Fruit fly (Drosophila melanogaster) whole organism, adult: ENCODE measurements around the gene lgs.

Experiments
- CG11617 ChIP-seq: fragments of 200-800 bp; sonication (Bioruptor generic); optimal IDR thresholded peaks from 2 replicates; lab custom pipeline; 2017; ENCODE audit warnings: mild to moderate bottlenecking, missing biosample characterization, missing genetic modification reagents, missing genetic modification characterization
- CG12768 ChIP-seq: fragments of 200-800 bp; sonication (Bioruptor generic); optimal IDR thresholded peaks from 2 replicates; lab custom pipeline; 2017; ENCODE audit warnings: missing biosample characterization, missing genetic modification characterization, mild to moderate bottlenecking, moderate library complexity, missing genetic modification reagents
- CG14711 ChIP-seq: fragments of 200-800 bp; sonication (Bioruptor generic); optimal IDR thresholded peaks from 2 replicates; lab custom pipeline; 2018; ENCODE audit warnings: missing biosample characterization, mild to moderate bottlenecking, missing genetic modification characterization, moderate library complexity
- CG1620 ChIP-seq: fragments of 200-800 bp; sonication (Bioruptor generic); optimal IDR thresholded peaks from 2 replicates; lab custom pipeline; 2016; ENCODE audit warnings: missing biosample characterization, missing genetic modification characterization
- CG33017 ChIP-seq: fragments of 200-800 bp; sonication (Bioruptor generic); optimal IDR thresholded peaks from 2 replicates; lab custom pipeline; 2018; ENCODE audit warnings: missing biosample characterization, mild to moderate bottlenecking, missing genetic modification characterization, moderate library complexity
- CG5204 ChIP-seq: fragments of 200-800 bp; sonication (Bioruptor generic); optimal IDR thresholded peaks from 2 replicates; lab custom pipeline; 2016; ENCODE audit warnings: missing biosample characterization, missing genetic modification characterization
- CG7045 ChIP-seq: fragments of 200-800 bp; sonication (Bioruptor generic); optimal IDR thresholded peaks from 2 replicates; lab custom pipeline; 2017; ENCODE audit warnings: missing biosample characterization, mild to moderate bottlenecking, missing genetic modification characterization
- CG7101 ChIP-seq: fragments of 200-800 bp; sonication (Bioruptor generic); optimal IDR thresholded peaks from 2 replicates; lab custom pipeline; 2018; ENCODE audit warnings: missing biosample characterization, mild to moderate bottlenecking, missing genetic modification characterization, moderate library complexity
- Clk ChIP-seq: fragments of 200-800 bp; sonication (Bioruptor generic); optimal IDR thresholded peaks from 2 replicates; lab custom pipeline; 2017; ENCODE audit warnings: missing biosample characterization, missing genetic modification characterization
- Crg-1 ChIP-seq: fragments of 200-800 bp; sonication (Bioruptor generic); optimal IDR thresholded peaks from 2 replicates; lab custom pipeline; 2016; ENCODE audit warnings: missing biosample characterization, missing genetic modification characterization
- Hr96 ChIP-seq: fragments of 200-800 bp; sonication (Bioruptor generic); optimal IDR thresholded peaks from 2 replicates; lab custom pipeline; 2016; ENCODE audit warnings: missing biosample characterization, missing genetic modification characterization
- Mnt ChIP-seq: fragments of 200-800 bp; sonication (Bioruptor generic); optimal IDR thresholded peaks from 2 replicates; lab custom pipeline; 2016; ENCODE audit warnings: missing biosample characterization, mild to moderate bottlenecking, missing genetic modification characterization
- bab1 ChIP-seq: fragments of 200-800 bp; sonication (Bioruptor generic); optimal IDR thresholded peaks from 3 replicates; lab custom pipeline; 2019; ENCODE audit warnings: missing biosample characterization, mild to moderate bottlenecking, missing genetic modification characterization, moderate library complexity
- cic ChIP-seq: fragments of 200-800 bp; sonication (Bioruptor generic); optimal IDR thresholded peaks from 2 replicates; lab custom pipeline; 2017; ENCODE audit warnings: missing biosample characterization, mild to moderate bottlenecking, missing genetic modification characterization, moderate library complexity
- cnc ChIP-seq, 2 experiments: fragments of >200 bp; optimal IDR thresholded peaks; 2 replicates each; lab custom pipeline; 2017
- kay ChIP-seq: fragments of 200-800 bp; sonication (Bioruptor generic); peaks from one replicate; lab custom pipeline; 2016; ENCODE audit warnings: missing biosample characterization, missing genetic modification characterization, borderline replicate concordance
- ovo ChIP-seq: fragments of 200-800 bp; sonication (Bioruptor generic); optimal IDR thresholded peaks from 2 replicates; lab custom pipeline; 2016; ENCODE audit warnings: missing biosample characterization, missing genetic modification characterization
- pad ChIP-seq: fragments of 200-800 bp; sonication (Bioruptor generic); optimal IDR thresholded peaks from 3 replicates; lab custom pipeline; 2017; ENCODE audit warnings: missing biosample characterization, missing genetic modification characterization, mild to moderate bottlenecking, moderate library complexity, missing genetic modification reagents
- tj ChIP-seq: fragments of 200-800 bp; sonication (Bioruptor generic); optimal IDR thresholded peaks from 3 replicates; lab custom pipeline; 2017; ENCODE audit warnings: missing biosample characterization, mild to moderate bottlenecking, missing genetic modification characterization, moderate library complexity
- toe ChIP-seq: fragments of 200-800 bp; sonication (Bioruptor generic); optimal IDR thresholded peaks from 2 replicates; lab custom pipeline; 2016; ENCODE audit warnings: missing biosample characterization, missing genetic modification characterization

The lgs gene

DNA sequence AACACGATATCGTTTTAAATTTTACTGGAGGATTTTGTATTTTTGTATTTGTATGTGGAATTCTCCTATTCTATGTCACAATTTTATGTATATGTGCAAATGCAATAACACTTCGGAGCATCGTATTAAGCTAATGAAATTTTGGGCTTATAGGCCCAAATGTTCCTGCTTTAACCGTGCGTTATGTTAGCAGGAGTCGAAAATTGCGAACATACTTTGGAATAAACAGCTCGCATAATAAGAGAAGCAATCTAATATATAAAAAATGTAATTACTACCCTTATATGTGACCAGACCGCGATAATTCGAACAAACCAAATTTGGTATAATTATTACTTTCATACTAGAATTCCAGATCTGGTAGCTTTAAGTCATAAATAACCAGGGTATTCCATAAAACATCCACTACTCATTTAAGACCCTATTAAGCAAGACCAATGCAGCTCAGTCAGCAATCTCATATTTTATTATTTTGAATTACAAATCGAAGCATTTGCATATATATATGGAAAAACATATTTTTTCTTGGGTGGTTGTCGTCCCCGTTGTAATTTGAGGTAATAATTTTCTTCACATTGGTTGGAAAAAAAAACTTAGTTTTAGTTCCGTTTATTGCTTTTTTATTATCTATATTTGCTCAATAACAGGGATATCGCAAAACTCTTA lies at the start of gene lgs:
Gene lgs (minus strand): TSS at position 320 of the 666 bp plus-strand sequence.
- peak; percentile 44 for TF ChIP-seq tj (GFP tag; lab: Kevin White, UChicago)
- no peak for TF ChIP-seq CG12768 (GFP tag; lab: Kevin White, UChicago)
- no peak for TF ChIP-seq cnc (optimal IDR thresholded peaks at IDR 0.05; lab: Kevin White, UChicago)
- TF ChIP-seq Hr96, result no peak
- TF ChIP-seq CG33017 (tag; lab: Kevin White, UChicago), result no peak
- no peak for TF ChIP-seq CG11617 (GFP tag; lab: Kevin White, UChicago)
- no peak for TF ChIP-seq toe (GFP tag; lab: Kevin White, UChicago)
- TF ChIP-seq ovo (GFP tag; lab: Kevin White, UChicago), result no peak
- TF ChIP-seq bab1 (GFP tag; lab: Kevin White, UChicago), result peak; percentile 36
- TF ChIP-seq CG1620 (GFP tag; lab: Kevin White, UChicago), result peak; percentile 23
- TF ChIP-seq pad, result no peak
- peak; percentile 20 for TF ChIP-seq CG7101 (tag; lab: Kevin White, UChicago)
- no peak for TF ChIP-seq cic
- TF ChIP-seq Clk, result no peak
- TF ChIP-seq Mnt, result no peak

DNA sequence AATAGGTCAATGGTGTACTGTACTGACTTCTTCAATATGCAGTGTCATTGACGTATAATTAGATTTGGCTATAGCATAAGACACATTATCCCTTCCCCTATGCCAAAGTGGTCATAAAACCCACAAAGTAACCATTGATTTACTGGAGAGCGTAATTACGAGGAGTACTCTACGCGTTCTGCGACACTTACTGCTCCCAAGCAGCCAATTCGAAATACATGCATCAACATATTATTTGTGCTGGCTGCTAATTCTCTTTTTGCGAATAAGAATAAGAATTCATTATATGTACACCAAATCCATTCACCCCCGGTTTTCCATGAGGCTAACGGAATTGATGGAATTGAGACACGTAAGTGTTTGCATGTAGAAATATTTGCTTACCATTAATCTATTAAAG lies 48.9 kb upstream of the lgs start:
- TF ChIP-seq CG1620 (GFP tag; lab: Kevin White, UChicago) (no peak), CG7045 (GFP tag; lab: Kevin White, UChicago) (no peak), CG33017 (tag; lab: Kevin White, UChicago) (no peak), ovo (GFP tag; lab: Kevin White, UChicago) (no peak), Clk (no peak), CG5204 (GFP tag; lab: Kevin White, UChicago) (no peak), cnc (optimal IDR thresholded peaks at IDR 0.05; lab: Kevin White, UChicago) (no peak), bab1 (GFP tag; lab: Kevin White, UChicago) (no peak), toe (GFP tag; lab: Kevin White, UChicago) (no peak)

DNA sequence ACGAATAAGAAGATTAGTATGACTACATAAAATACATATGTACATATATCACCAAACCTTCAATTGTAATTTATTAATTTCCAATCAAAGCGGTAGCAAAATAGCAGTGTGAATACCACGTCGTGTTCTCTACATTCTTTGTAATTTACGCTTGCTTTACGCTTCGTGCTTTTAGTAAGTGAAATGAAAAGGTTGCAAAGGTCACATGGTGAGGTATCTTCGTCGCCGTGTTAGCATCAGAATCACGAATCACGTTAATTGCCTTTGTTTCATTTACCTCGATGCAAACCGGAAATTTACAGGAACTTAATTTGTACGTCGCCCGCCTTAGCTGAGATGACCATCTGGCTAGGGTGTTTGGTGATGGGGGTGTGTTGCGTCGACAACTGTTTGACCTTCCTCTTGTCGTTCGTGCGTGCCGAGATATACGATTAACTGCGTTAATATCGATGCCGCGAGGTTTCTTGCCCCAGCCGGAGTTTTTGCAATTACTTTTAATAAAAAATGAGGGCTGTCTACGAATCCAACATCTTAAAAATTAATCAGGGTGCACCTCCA lies 47.1 kb upstream of the lgs start:
- TF ChIP-seq cic, result no peak
- no peak for TF ChIP-seq CG5204 (GFP tag; lab: Kevin White, UChicago)
- no peak for TF ChIP-seq bab1 (GFP tag; lab: Kevin White, UChicago)
- TF ChIP-seq CG12768 (GFP tag; lab: Kevin White, UChicago), result no peak
- no peak for TF ChIP-seq Hr96
- TF ChIP-seq toe (GFP tag; lab: Kevin White, UChicago), result no peak
- no peak for TF ChIP-seq Mnt
- no peak for TF ChIP-seq tj (GFP tag; lab: Kevin White, UChicago)
- no peak for TF ChIP-seq cnc (optimal IDR thresholded peaks at IDR 0.05; lab: Kevin White, UChicago)
- TF ChIP-seq ovo (GFP tag; lab: Kevin White, UChicago), result no peak
- no peak for TF ChIP-seq pad
- TF ChIP-seq CG14711, result no peak
- no peak for TF ChIP-seq CG33017 (tag; lab: Kevin White, UChicago)

DNA sequence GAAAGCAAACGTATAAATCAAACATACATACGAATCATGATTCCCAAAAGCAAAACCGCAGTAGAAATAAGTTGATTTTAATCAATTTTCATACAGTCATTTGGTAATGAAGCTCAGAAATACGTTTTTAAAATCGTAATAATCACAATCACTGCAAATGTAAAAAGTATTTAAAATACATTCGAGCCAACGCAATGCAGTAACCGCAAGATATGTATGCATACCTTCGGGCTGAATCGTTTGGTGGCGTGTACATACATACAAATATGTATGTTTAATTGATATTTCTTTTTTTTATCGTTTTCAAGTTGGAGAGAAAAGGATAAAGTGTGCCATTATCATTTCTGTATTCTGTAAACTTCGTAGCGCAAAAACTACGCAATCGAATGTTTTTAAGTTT lies 46.4 kb upstream of the lgs start:
- TF ChIP-seq CG33017 (tag; lab: Kevin White, UChicago) (no peak), kay (GFP tag; lab: Kevin White, UChicago) (peak; percentile 19)

DNA sequence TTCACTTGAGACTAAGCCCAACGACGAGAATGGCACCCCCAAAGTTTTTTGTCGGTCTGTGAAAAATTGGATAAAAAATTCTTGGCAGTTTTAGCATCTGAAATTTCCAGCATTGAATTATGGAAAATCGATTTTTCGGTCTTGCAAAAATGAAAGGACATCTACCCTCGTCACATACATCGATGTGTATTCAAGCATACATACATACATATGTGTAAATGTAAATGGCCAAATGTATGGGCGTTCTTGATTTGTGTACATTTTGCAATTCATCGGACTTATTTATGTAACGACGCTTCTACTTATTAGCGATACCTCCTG lies 45.8 kb upstream of the lgs start:
- TF ChIP-seq CG1620 (GFP tag; lab: Kevin White, UChicago) (no peak), pad (no peak), CG7101 (tag; lab: Kevin White, UChicago) (no peak), Crg-1 (GFP tag; lab: Kevin White, UChicago) (no peak), CG33017 (tag; lab: Kevin White, UChicago) (no peak), CG5204 (GFP tag; lab: Kevin White, UChicago) (no peak), kay (GFP tag; lab: Kevin White, UChicago) (no peak), Hr96 (no peak), CG14711 (no peak), Mnt (no peak), CG12768 (GFP tag; lab: Kevin White, UChicago) (no peak), bab1 (GFP tag; lab: Kevin White, UChicago) (no peak), cic (no peak), cnc (optimal IDR thresholded peaks at IDR 0.05; lab: Kevin White, UChicago) (no peak), toe (GFP tag; lab: Kevin White, UChicago) (no peak), Clk (no peak), tj (GFP tag; lab: Kevin White, UChicago) (no peak), CG11617 (GFP tag; lab: Kevin White, UChicago) (no peak), ovo (GFP tag; lab: Kevin White, UChicago) (no peak), CG7045 (GFP tag; lab: Kevin White, UChicago) (no peak)

DNA sequence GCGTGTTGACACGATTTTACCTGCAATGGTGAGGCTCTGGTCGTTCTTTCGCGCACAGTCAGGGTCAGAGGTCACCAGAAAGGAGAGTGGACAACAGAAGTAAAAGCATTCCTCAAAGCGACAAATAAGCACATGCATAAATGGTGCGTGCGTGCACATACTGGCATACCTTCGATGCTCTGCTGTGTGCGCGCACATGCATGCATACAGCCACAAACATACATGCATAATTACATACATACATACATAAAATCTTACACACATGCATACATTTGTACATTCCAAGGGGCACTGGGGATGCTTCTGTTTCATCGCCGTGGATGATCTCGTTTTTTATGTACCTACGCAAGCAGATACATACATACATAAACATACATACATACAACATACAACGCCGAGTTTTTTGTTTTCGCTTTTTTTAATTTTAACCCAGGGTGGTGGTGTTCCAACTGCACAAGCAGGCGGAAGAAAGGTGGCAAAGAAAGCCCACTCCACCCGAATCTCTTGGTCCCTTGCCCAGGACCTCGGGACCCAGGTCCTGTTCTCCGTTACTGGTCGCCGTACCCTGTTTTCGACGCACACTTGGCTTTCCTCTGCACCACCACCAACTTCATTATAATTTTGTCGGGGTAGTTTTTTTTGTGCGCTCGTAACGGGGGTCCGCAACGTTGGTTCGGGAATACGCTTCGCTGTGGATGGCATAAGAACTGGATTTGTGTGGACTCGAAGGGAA lies 45.3 kb upstream of the lgs start, which contains the start of gene Asator:
Gene Asator (minus strand): TSS at position 167 of the 733 bp plus-strand sequence.
- TF ChIP-seq CG12768 (GFP tag; lab: Kevin White, UChicago), result no peak
- no peak for TF ChIP-seq CG33017 (tag; lab: Kevin White, UChicago)
- no peak for TF ChIP-seq pad
- TF ChIP-seq Crg-1 (GFP tag; lab: Kevin White, UChicago), result no peak
- TF ChIP-seq CG7101 (tag; lab: Kevin White, UChicago), result no peak
- TF ChIP-seq CG14711, result no peak
- no peak for TF ChIP-seq cnc (optimal IDR thresholded peaks at IDR 0.05; lab: Kevin White, UChicago)
- no peak for TF ChIP-seq toe (GFP tag; lab: Kevin White, UChicago)
- no peak for TF ChIP-seq cic
- no peak for TF ChIP-seq CG5204 (GFP tag; lab: Kevin White, UChicago)
- TF ChIP-seq Hr96, result no peak
- TF ChIP-seq CG7045 (GFP tag; lab: Kevin White, UChicago), result no peak
- no peak for TF ChIP-seq CG11617 (GFP tag; lab: Kevin White, UChicago)
- TF ChIP-seq kay (GFP tag; lab: Kevin White, UChicago), result no peak
- TF ChIP-seq ovo (GFP tag; lab: Kevin White, UChicago), result no peak
- TF ChIP-seq Mnt, result no peak
- no peak for TF ChIP-seq Clk
- TF ChIP-seq bab1 (GFP tag; lab: Kevin White, UChicago), result no peak
- no peak for TF ChIP-seq CG1620 (GFP tag; lab: Kevin White, UChicago)
